Fruit fly (Drosophila melanogaster) whole organism, prepupa: ENCODE measurements around the gene CG11999.

Source experiments
- Hr4 ChIP-seq: fragments of 200-800 bp; sonication (Bioruptor generic); optimal IDR thresholded peaks from 3 replicates; lab custom pipeline; 2016; ENCODE audit warnings: missing biosample characterization, missing genetic modification characterization
- fkh ChIP-seq: fragments of 200-800 bp; sonication (Bioruptor generic); optimal IDR thresholded peaks from 3 replicates; lab custom pipeline; 2017; ENCODE audit warnings: missing biosample characterization, mild to moderate bottlenecking, missing genetic modification characterization, moderate library complexity
- vri ChIP-seq: fragments of 200-800 bp; sonication (Bioruptor generic); optimal IDR thresholded peaks from 3 replicates; lab custom pipeline; 2016; ENCODE audit warnings: missing biosample characterization, mild to moderate bottlenecking, missing genetic modification characterization

The CG11999 gene

dm6 chr3R:5305850-5306483 lies 48.6 kb downstream of the CG11999 start:
- peak; percentile 37 for TF ChIP-seq vri (GFP tag; lab: Kevin White, UChicago)
- no peak for TF ChIP-seq Hr4
- TF ChIP-seq fkh (GFP tag; lab: Kevin White, UChicago) = peak; percentile 76
